Worm (Caenorhabditis elegans) whole organism, L3 larva: Measurements from ENCODE around the gene lhpp-1.
A peak's percentile ranks its signal among the peaks of the same experiment; 100 is the strongest.
"Not testable (repeated sequence)": the region's sequence is repeated elsewhere in the genome, so short reads cannot be mapped to it uniquely, and the experiment has no call there.

Experiments used
- R02D3.7 ChIP-seq: fragments of 150-350 bp; optimal IDR thresholded peaks from 2 replicates; lab custom pipeline; 2014; ENCODE audit warnings: missing biosample characterization, missing genetic modification characterization
- ZK546.5 ChIP-seq: sonication (generic microtip); optimal IDR thresholded peaks from 2 replicates; lab custom pipeline; 2017; ENCODE audit warnings: missing biosample characterization, missing genetic modification characterization
- aly-2 ChIP-seq: fragments of 150-350 bp; optimal IDR thresholded peaks from 2 replicates; lab custom pipeline; 2014; ENCODE audit warnings: missing biosample characterization, missing genetic modification characterization
- ceh-16 ChIP-seq: sonication (generic microtip); optimal IDR thresholded peaks from 2 replicates; lab custom pipeline; 2017; ENCODE audit warnings: missing biosample characterization, missing genetic modification characterization
- daf-12 ChIP-seq: fragments of 150-350 bp; optimal IDR thresholded peaks from 2 replicates; lab custom pipeline; 2014; ENCODE audit warnings: missing biosample characterization, missing genetic modification reagents, missing genetic modification characterization
- egl-27 ChIP-seq: sonication (generic microtip); optimal IDR thresholded peaks from 4 replicates; lab custom pipeline; 2017; ENCODE audit warnings: missing biosample characterization, missing genetic modification reagents, missing genetic modification characterization
- egl-5 ChIP-seq: fragments of 150-350 bp; optimal IDR thresholded peaks from 2 replicates; lab custom pipeline; 2017; ENCODE audit warnings: missing biosample characterization, missing genetic modification reagents, missing genetic modification characterization, inconsistent platforms
- elt-1 ChIP-seq: fragments of 150-350 bp; optimal IDR thresholded peaks from 2 replicates; lab custom pipeline; 2014; ENCODE audit warnings: missing biosample characterization, missing genetic modification characterization
- elt-2 ChIP-seq: sonication (generic microtip); optimal IDR thresholded peaks from 2 replicates; lab custom pipeline; 2016; ENCODE audit warnings: missing genetic modification reagents, mild to moderate bottlenecking, missing genetic modification characterization, missing compliant biosample characterization
- elt-3 ChIP-seq, 3 experiments: fragments of 150-350 bp in 1 of 3; sonication (generic microtip) in 2 of 3; optimal IDR thresholded peaks; 2 replicates in 2 of 3; 4 replicates in 1 of 3; lab custom pipeline; 2014 to 2017; ENCODE audit warnings: missing biosample characterization in 3 of 3, missing genetic modification characterization in 3 of 3
- eor-1 ChIP-seq, 2 experiments: fragments of 150-350 bp; optimal IDR thresholded peaks; 2 replicates each; lab custom pipeline; 2014 to 2018; ENCODE audit warnings: missing biosample characterization in 2 of 2, missing genetic modification characterization in 2 of 2
- fkh-10 ChIP-seq: sonication (generic microtip); optimal IDR thresholded peaks from 2 replicates; lab custom pipeline; 2017; ENCODE audit warnings: missing biosample characterization, missing genetic modification reagents, missing genetic modification characterization
- fkh-2 ChIP-seq: fragments of 150-350 bp; optimal IDR thresholded peaks from 2 replicates; lab custom pipeline; 2014; ENCODE audit warnings: missing biosample characterization, missing genetic modification reagents, missing genetic modification characterization
- fos-1 ChIP-seq: fragments of 150-350 bp; optimal IDR thresholded peaks from 2 replicates; lab custom pipeline; 2014; ENCODE audit warnings: missing biosample characterization, missing genetic modification characterization
- hmg-11 ChIP-seq: sonication (generic microtip); optimal IDR thresholded peaks from 2 replicates; lab custom pipeline; 2016; ENCODE audit warnings: missing genetic modification characterization, missing compliant biosample characterization
- jun-1 ChIP-seq: fragments of 150-350 bp; optimal IDR thresholded peaks from 2 replicates; lab custom pipeline; 2014; ENCODE audit warnings: missing biosample characterization, missing genetic modification reagents, missing genetic modification characterization
- lin-15B ChIP-seq: fragments of 150-350 bp; optimal IDR thresholded peaks from 2 replicates; lab custom pipeline; 2014; ENCODE audit warnings: missing biosample characterization, missing genetic modification characterization
- lsy-12 ChIP-seq: sonication (generic microtip); optimal IDR thresholded peaks from 2 replicates; lab custom pipeline; 2016; ENCODE audit warnings: mild to moderate bottlenecking, missing genetic modification characterization, missing compliant biosample characterization
- mdl-1 ChIP-seq: fragments of 150-350 bp; optimal IDR thresholded peaks from 2 replicates; lab custom pipeline; 2014; ENCODE audit warnings: missing biosample characterization, missing genetic modification characterization
- mml-1 ChIP-seq: fragments of 150-350 bp; sonication (generic microtip); optimal IDR thresholded peaks from 3 replicates; lab custom pipeline; 2014; ENCODE audit warnings: missing biosample characterization, missing genetic modification characterization
- nhr-12 ChIP-seq: fragments of 150-350 bp; optimal IDR thresholded peaks from 2 replicates; lab custom pipeline; 2014; ENCODE audit warnings: missing biosample characterization, missing genetic modification characterization
- nhr-237 ChIP-seq: fragments of 150-350 bp; optimal IDR thresholded peaks from 2 replicates; lab custom pipeline; 2014; ENCODE audit warnings: missing biosample characterization, missing genetic modification characterization
- nhr-25 ChIP-seq: sonication (generic microtip); optimal IDR thresholded peaks from 2 replicates; lab custom pipeline; 2017; ENCODE audit warnings: missing biosample characterization, missing genetic modification characterization
- nhr-28 ChIP-seq: fragments of 150-350 bp; optimal IDR thresholded peaks from 2 replicates; lab custom pipeline; 2014; ENCODE audit warnings: missing biosample characterization, missing genetic modification characterization
- nhr-67 ChIP-seq: fragments of 150-350 bp; optimal IDR thresholded peaks from 2 replicates; lab custom pipeline; 2014; ENCODE audit warnings: missing biosample characterization, missing genetic modification characterization
- nhr-76 ChIP-seq: fragments of 150-350 bp; sonication (generic microtip); optimal IDR thresholded peaks from 5 replicates; lab custom pipeline; 2014; ENCODE audit warnings: missing biosample characterization, missing genetic modification characterization
- nhr-77 ChIP-seq: fragments of 150-350 bp; optimal IDR thresholded peaks from 2 replicates; lab custom pipeline; 2014; ENCODE audit warnings: missing biosample characterization, missing genetic modification characterization
- pha-4 ChIP-seq: fragments of 150-350 bp; optimal IDR thresholded peaks from 2 replicates; lab custom pipeline; 2014; ENCODE audit warnings: missing biosample characterization, missing genetic modification reagents, missing genetic modification characterization
- pqm-1 ChIP-seq: fragments of 150-350 bp; optimal IDR thresholded peaks from 2 replicates; lab custom pipeline; 2017; ENCODE audit warnings: missing biosample characterization, missing genetic modification characterization, inconsistent platforms
- skn-1 ChIP-seq: fragments of 150-350 bp; optimal IDR thresholded peaks from 2 replicates; lab custom pipeline; 2014; ENCODE audit warnings: missing biosample characterization, missing genetic modification characterization
- snpc-4 ChIP-seq: fragments of 150-350 bp; optimal IDR thresholded peaks from 2 replicates; lab custom pipeline; 2014; ENCODE audit warnings: missing biosample characterization, missing genetic modification characterization
- tbx-2 ChIP-seq: sonication (generic microtip); optimal IDR thresholded peaks from 2 replicates; lab custom pipeline; 2016; ENCODE audit warnings: mild to moderate bottlenecking, missing genetic modification characterization, missing compliant biosample characterization
- unc-39 ChIP-seq: sonication (generic microtip); optimal IDR thresholded peaks from 4 replicates; lab custom pipeline; 2017; ENCODE audit warnings: missing biosample characterization, missing genetic modification characterization
- unc-62 ChIP-seq: fragments of 150-350 bp; sonication (generic microtip); optimal IDR thresholded peaks from 4 replicates; lab custom pipeline; 2014; ENCODE audit warnings: missing biosample characterization, missing genetic modification reagents, missing genetic modification characterization

Gene lhpp-1

DNA sequence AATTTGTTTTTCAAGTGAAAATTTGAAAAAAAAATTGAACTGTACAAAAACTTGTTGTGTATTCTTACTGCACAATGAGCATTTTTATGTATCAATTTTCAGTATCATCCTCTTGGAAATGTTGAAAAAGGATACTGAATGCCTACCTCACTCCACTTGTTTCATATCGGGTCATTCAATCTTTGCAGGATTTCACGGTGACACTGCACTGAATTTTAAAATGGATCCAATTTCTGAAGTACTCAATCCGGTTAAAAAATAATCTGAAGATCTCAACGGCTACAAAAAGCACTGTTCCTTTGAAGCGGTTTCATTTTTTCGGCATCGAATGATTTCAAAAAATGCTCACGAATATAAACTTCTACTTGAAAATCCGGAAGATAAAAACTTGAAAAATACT is 26.3 kb upstream of the lhpp-1 start:
- TF ChIP-seq nhr-12 (tag; lab: Kevin White, UChicago) (no peak), daf-12 (no peak), unc-39 (tag; lab: Kevin White, UChicago) (no peak), ZK546.5 (tag; lab: Kevin White, UChicago) (no peak), nhr-76 (tag; lab: Kevin White, UChicago) (no peak), nhr-67 (no peak), tbx-2 (tag; lab: Kevin White, UChicago) (no peak), ceh-16 (tag; lab: Kevin White, UChicago) (no peak), jun-1 (no peak), fkh-10 (GFP tag; lab: Kevin White, UChicago) (no peak)

DNA sequence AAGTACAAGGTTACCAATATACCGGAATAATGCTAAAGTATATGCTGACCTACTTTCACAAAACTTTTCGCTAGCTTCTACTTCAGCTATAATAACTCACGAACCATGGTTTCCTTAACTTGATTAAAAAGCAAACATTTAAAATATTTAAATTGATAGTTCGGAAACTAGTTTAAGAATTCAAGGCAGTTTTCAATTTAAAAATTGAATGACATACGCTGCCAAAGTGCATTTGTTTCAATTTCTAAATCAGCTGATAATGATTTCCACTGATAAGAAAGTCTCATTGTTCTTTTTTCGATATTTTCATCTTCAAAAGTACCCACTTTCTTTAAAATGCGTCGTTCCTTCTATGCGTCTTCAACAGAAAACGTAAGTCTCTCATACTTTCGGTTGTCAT is 19.6 kb upstream of the lhpp-1 start, which contains the start of gene enpp-1:
Gene enpp-1, plus strand, starts transcription at position 301 of the 400 bp plus-strand sequence.
- TF ChIP-seq R02D3.7, skn-1, snpc-4 (tag; lab: Kevin White, UChicago): not testable (repeated sequence)
- TF ChIP-seq, all 47 proteins: peak for 0; not testable (repeated sequence) for 47

DNA sequence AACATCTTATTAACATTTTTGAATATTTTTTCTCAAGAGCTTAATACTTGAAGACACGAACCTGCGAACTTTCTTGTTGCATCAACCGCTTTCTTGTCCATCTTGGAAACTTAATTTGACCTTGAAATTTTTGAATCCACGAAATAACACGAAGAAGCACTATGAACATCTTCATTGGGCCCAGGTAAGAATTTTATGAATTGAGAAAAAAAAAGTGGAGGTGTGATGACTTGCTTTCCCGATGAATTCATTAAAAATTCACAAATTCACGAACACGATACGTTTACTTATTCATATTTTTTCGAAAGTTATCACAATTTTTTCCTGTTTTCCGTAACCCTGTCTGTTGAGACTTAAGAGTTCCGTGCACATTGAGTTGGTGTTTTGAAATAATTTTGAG is 19.1 kb upstream of the lhpp-1 start, which contains the start of gene C27A7.6:
Gene C27A7.6, minus strand, starts transcription at position 101 of the 400 bp plus-strand sequence.
- TF ChIP-seq unc-62 (GFP tag; lab: Kevin White, UChicago); fkh-10 (GFP tag; lab: Kevin White, UChicago); nhr-28 (tag; lab: Kevin White, UChicago): not testable (repeated sequence)

DNA sequence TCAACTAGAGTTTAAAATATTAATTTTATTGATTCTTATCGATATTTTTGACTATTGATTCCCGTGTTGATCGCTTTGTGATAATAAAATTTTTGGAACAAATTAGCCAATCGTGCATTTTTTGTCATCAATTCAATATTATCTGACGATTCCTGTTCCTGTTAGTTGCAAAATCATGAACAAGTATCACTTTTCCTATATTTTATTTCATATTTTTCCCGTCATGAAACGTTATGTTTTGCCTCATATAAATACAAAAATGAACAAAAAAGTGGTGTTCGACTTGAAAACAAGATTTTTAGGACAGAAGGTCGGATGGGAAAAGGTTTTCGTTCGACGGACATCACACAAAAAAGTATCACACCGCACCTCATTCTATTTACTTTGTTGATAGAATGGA is 9.7 kb upstream of the lhpp-1 start, which contains the start of gene C13C4.6:
Gene C13C4.6, plus strand, starts transcription at position 301 of the 400 bp plus-strand sequence.
- TF ChIP-seq nhr-67 (no peak), fkh-2 (tag; lab: Kevin White, UChicago) (no peak), lin-15B (tag; lab: Kevin White, UChicago) (no peak), elt-2 (tag; lab: Kevin White, UChicago) (peak; percentile 10)
- TF ChIP-seq, all 47 proteins: peak for 1

DNA sequence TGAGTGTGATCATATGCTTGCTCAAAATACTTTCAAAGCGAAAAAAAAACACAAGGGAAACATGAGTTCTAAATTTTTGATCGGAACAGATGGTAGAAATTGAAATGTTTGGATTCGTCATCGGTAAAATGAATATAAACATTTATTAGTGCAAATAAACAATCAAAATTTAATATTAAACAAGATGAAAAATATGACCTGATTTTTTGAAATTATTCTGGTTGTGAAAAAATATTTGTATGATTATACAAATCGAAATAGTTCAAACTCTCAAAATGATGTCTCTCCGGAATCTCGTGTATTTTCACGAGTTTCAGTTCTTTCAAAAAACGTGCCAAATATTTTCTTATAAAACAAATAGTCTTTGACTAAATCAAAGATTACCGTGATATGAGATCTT is 8.8 kb upstream of the lhpp-1 start, which contains the start of gene C13C4.7:
Gene C13C4.7, minus strand, starts transcription at position 101 of the 400 bp plus-strand sequence.
- TF ChIP-seq pha-4 (no peak), aly-2 (tag; lab: Kevin White, UChicago) (no peak), egl-27 (tag; lab: Kevin White, UChicago) (no peak), snpc-4 (tag; lab: Kevin White, UChicago) (no peak), nhr-77 (no peak), fos-1 (tag; lab: Kevin White, UChicago) (no peak), fkh-2 (tag; lab: Kevin White, UChicago) (no peak)
- TF ChIP-seq, all 47 proteins: peak for 0

DNA sequence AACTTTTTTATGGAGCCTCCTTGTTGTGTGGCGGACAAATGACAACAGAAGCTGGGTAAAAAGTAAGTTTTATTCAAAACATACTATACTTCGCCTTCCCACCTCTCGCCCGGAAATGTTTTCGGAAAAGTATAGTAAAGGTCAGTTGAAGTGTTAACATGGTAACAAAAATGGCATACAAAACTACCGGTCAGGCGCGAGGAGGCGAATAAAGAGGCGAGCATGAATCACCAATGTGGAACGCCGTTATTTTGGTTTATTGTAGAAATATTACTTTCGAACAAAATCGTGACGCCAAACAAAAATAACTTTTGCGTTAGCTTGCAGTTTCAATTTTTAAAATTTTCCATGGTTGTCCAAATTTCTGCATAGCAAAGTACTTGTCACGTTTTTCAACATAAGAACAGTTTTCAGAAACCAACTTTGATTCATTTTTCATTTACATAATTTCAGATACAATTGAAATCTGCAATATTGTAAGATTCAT is 6.0 kb upstream of the lhpp-1 start, which contains the start of gene C13C4.8:
Gene C13C4.8, plus strand, starts transcription at position 437 of the 487 bp plus-strand sequence.
- TF ChIP-seq lsy-12 (no peak), nhr-25 (tag; lab: Kevin White, UChicago) (no peak)
- TF ChIP-seq, all 47 proteins: peak for 0

DNA sequence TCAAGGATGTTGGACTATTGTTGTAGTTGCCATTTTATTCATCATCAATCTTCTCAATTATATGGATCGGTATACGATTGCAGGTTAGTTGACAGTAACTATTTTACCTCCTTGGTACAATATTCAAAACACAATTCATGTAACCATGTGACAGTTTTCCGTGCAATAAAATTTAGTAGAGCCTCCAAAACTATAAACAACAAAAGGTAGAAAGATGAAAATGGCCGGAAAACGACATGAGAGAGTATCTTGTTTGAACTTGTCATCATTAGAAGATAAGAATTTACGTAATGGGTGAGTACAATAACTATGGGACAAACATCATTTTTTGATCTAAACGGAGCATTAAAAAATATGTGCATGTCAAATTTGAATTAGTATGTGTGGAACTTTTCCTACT is 3.5 kb upstream of the lhpp-1 start:
- TF ChIP-seq nhr-67: no peak
- peak; percentile 17 for TF ChIP-seq elt-2 (tag; lab: Kevin White, UChicago)
- peak; percentile 14 for TF ChIP-seq pqm-1 (tag; lab: Kevin White, UChicago)

DNA sequence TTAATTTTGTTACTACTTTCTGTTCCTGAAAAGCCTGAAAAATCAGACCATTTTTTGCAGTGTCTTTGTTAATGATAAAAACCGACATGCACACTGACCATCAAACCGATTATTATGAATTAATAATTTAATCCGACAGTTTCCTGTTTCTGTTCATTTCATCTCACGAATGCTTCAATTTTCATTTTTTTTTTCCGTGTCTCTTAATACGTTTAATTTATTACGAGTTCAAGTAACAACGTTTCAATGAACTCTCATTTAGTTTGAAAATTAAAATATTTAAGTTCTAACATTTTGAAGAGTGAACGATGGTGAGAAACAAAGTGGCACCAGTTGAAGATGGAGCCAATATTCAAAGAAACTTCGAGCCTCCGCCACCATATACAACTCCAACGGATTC is 3.1 kb upstream of the lhpp-1 start, which contains the start of gene spin-1:
Gene spin-1, plus strand, starts transcription at position 301 of the 400 bp plus-strand sequence.
- TF ChIP-seq ceh-16 (tag; lab: Kevin White, UChicago) (no peak), fkh-2 (tag; lab: Kevin White, UChicago) (no peak), mml-1 (tag; lab: Kevin White, UChicago) (no peak), aly-2 (tag; lab: Kevin White, UChicago) (no peak), mdl-1 (tag; lab: Kevin White, UChicago) (no peak), fos-1 (tag; lab: Kevin White, UChicago) (no peak), hmg-11 (tag; lab: Kevin White, UChicago) (no peak), elt-3 (tag; optimal IDR thresholded peaks at IDR 0.05; lab: Kevin White, UChicago) (no peak), unc-62 (GFP tag; lab: Kevin White, UChicago) (no peak), nhr-25 (tag; lab: Kevin White, UChicago) (no peak), nhr-237 (tag; lab: Kevin White, UChicago) (no peak), R02D3.7 (tag; lab: Kevin White, UChicago) (no peak), egl-5 (tag; lab: Kevin White, UChicago) (no peak), nhr-76 (tag; lab: Kevin White, UChicago) (no peak), elt-1 (tag; lab: Kevin White, UChicago) (no peak), eor-1 (tag; optimal IDR thresholded peaks at IDR 0.05; lab: Kevin White, UChicago) (no peak), nhr-28 (tag; lab: Kevin White, UChicago) (no peak), nhr-67 (no peak)
